Worm (Caenorhabditis elegans) whole organism, L4/young adult: ENCODE measurements around the gene T19C3.2.

Experiments
- W03F9.2 ChIP-seq: fragments of 150-350 bp; optimal IDR thresholded peaks from 2 replicates; lab custom pipeline; 2014; ENCODE audit warnings: missing biosample characterization, missing genetic modification characterization
- dao-5 ChIP-seq: sonication (generic microtip); optimal IDR thresholded peaks from 2 replicates; lab custom pipeline; 2016; ENCODE audit warnings: missing genotype, missing genetic modification characterization, moderate library complexity, missing compliant biosample characterization
- him-1 ChIP-seq: sonication (generic microtip); optimal IDR thresholded peaks from 2 replicates; lab custom pipeline; 2016; ENCODE audit warnings: missing genotype, missing genetic modification reagents, missing genetic modification characterization, missing compliant biosample characterization

ce11 chrIII:665173-665757, 47.9 kb upstream of the T19C3.2 start, which contains the start of gene C09F5.3:
- TF ChIP-seq W03F9.2 (tag; lab: Kevin White, UChicago), result no peak
- TF ChIP-seq dao-5 (tag; lab: Kevin White, UChicago), result no peak
- TF ChIP-seq him-1 (tag; lab: Kevin White, UChicago), result no peak
